Fruit fly (Drosophila melanogaster) whole organism, embryonic: Measurements from ENCODE around the gene CG13258.
A peak's percentile ranks its signal among the peaks of the same experiment; 100 is the strongest.

Experiments used
- Awh ChIP-seq: fragments of 200-800 bp; sonication (Bioruptor generic); IDR thresholded peaks from 2 replicates; pipeline ENCODE4, ENCODE4 v1.3.6; 2022; ENCODE audit warnings: missing biosample characterization, missing genetic modification characterization
- CG1024 ChIP-seq: fragments of 200-800 bp; sonication (Bioruptor generic); IDR thresholded peaks from 2 replicates; pipeline ENCODE4 v1.3.6; 2022; ENCODE audit warnings: missing biosample characterization, missing genetic modification characterization
- CG10431 ChIP-seq: fragments of 200-800 bp; sonication (Bioruptor generic); optimal IDR thresholded peaks from 3 replicates; lab custom pipeline; 2018; ENCODE audit warnings: missing biosample characterization, mild to moderate bottlenecking, missing genetic modification characterization
- CG16815 ChIP-seq: fragments of 200-800 bp; sonication (Bioruptor generic); optimal IDR thresholded peaks from 3 replicates; lab custom pipeline; 2017; ENCODE audit warnings: missing biosample characterization, mild to moderate bottlenecking, missing genetic modification characterization
- CG2116 ChIP-seq: fragments of 200-800 bp; sonication (Bioruptor generic); optimal IDR thresholded peaks from 3 replicates; lab custom pipeline; 2018; ENCODE audit warnings: missing biosample characterization, mild to moderate bottlenecking, missing genetic modification characterization
- CG2129 ChIP-seq: fragments of 200-800 bp; sonication (Bioruptor generic); IDR thresholded peaks from 2 replicates; pipeline ENCODE4 v1.3.6; 2022; ENCODE audit warnings: missing biosample characterization, missing genetic modification characterization; ENCODE audit not compliant: partially characterized antibody
- CG2875 ChIP-seq: fragments of 200-800 bp; sonication (Bioruptor generic); optimal IDR thresholded peaks from 2 replicates; lab custom pipeline; 2017; ENCODE audit warnings: missing biosample characterization, mild to moderate bottlenecking, missing genetic modification characterization, missing genetic modification reagents
- CG4360 ChIP-seq: fragments of 200-800 bp; sonication (Bioruptor generic); IDR thresholded peaks from 2 replicates; pipeline ENCODE4 v1.3.6; 2022; ENCODE audit warnings: missing biosample characterization, missing genetic modification characterization
- CG7963 ChIP-seq: fragments of 200-800 bp; sonication (Bioruptor generic); IDR thresholded peaks from 3 replicates; pipeline ENCODE4 v1.3.6; 2022; ENCODE audit warnings: missing biosample characterization, missing genetic modification characterization; ENCODE audit not compliant: partially characterized antibody
- CG7987 ChIP-seq: fragments of 200-800 bp; sonication (Bioruptor generic); optimal IDR thresholded peaks from 2 replicates; lab custom pipeline; 2018; ENCODE audit warnings: missing biosample characterization, mild to moderate bottlenecking, missing genetic modification characterization, moderate library complexity
- CG8765 ChIP-seq: fragments of 200-800 bp; sonication (Bioruptor generic); IDR thresholded peaks from 2 replicates; pipeline ENCODE4 v1.3.6; 2022; ENCODE audit warnings: missing biosample characterization, missing genetic modification characterization
- CG8944 ChIP-seq: fragments of 200-800 bp; sonication (Bioruptor generic); optimal IDR thresholded peaks from 3 replicates; lab custom pipeline; 2016; ENCODE audit warnings: missing biosample characterization, missing genetic modification characterization
- CHES-1-like ChIP-seq: fragments of 200-800 bp; sonication (Bioruptor generic); optimal IDR thresholded peaks from 2 replicates; lab custom pipeline; 2016; ENCODE audit warnings: missing biosample characterization, missing genetic modification characterization
- Camta ChIP-seq: fragments of 200-800 bp; sonication (Bioruptor generic); optimal IDR thresholded peaks from 2 replicates; lab custom pipeline; 2016; ENCODE audit warnings: missing biosample characterization, missing genetic modification characterization
- D19A ChIP-seq: fragments of 200-800 bp; optimal IDR thresholded peaks from 3 replicates; lab custom pipeline; 2019; ENCODE audit warnings: missing biosample characterization, mild to moderate bottlenecking, missing genetic modification characterization, moderate library complexity
- Dll ChIP-seq: fragments of 200-800 bp; sonication (Bioruptor generic); IDR thresholded peaks from 4 replicates; pipeline ENCODE4 v1.3.6; 2022; ENCODE audit warnings: missing biosample characterization, missing genetic modification characterization; ENCODE audit not compliant: partially characterized antibody
- Eip74EF ChIP-seq, 2 experiments: fragments of 200-800 bp in 1 of 2; fragments of >200 bp in 1 of 2; sonication (Bioruptor generic) in 1 of 2; optimal IDR thresholded peaks; 2 replicates each; lab custom pipeline; 2017 to 2019; ENCODE audit warnings: missing biosample characterization in 2 of 2, missing genetic modification characterization in 2 of 2, mild to moderate bottlenecking in 1 of 2, moderate library complexity in 1 of 2
- Gsc ChIP-seq: fragments of 200-800 bp; sonication (Bioruptor generic); IDR thresholded peaks from 2 replicates; pipeline ENCODE4 v1.3.6; 2022; ENCODE audit warnings: missing biosample characterization, missing genetic modification characterization
- Lim3 ChIP-seq: fragments of 200-800 bp; sonication (Bioruptor generic); IDR thresholded peaks from 2 replicates; pipeline ENCODE4 v1.3.6; 2022; ENCODE audit warnings: missing biosample characterization, missing genetic modification characterization
- MBD-R2 ChIP-seq: fragments of 200-800 bp; sonication (Bioruptor generic); IDR thresholded peaks from 2 replicates; pipeline ENCODE4 v1.3.6; 2022; ENCODE audit warnings: missing biosample characterization, missing genetic modification characterization
- Opbp ChIP-seq: fragments of 200-800 bp; sonication (Bioruptor generic); IDR thresholded peaks from 3 replicates; pipeline ENCODE4 v1.3.6; 2022; ENCODE audit warnings: missing biosample characterization, missing genetic modification characterization; ENCODE audit not compliant: partially characterized antibody
- Optix ChIP-seq: fragments of 200-800 bp; sonication (Bioruptor generic); IDR thresholded peaks from 3 replicates; pipeline ENCODE4 v1.3.6; 2022; ENCODE audit warnings: missing biosample characterization, missing genetic modification characterization
- Pdp1 ChIP-seq, 2 experiments: fragments of 200-800 bp; sonication (Bioruptor generic); optimal IDR thresholded peaks; 3 replicates each; lab custom pipeline; 2016; ENCODE audit warnings: missing biosample characterization in 2 of 2, missing genetic modification characterization in 2 of 2, mild to moderate bottlenecking in 1 of 2, moderate library complexity in 1 of 2
- Sry-β ChIP-seq: fragments of 200-800 bp; sonication (Bioruptor generic); optimal IDR thresholded peaks from 2 replicates; lab custom pipeline; 2018; ENCODE audit warnings: missing biosample characterization, mild to moderate bottlenecking, missing genetic modification characterization, moderate library complexity
- Xbp1 ChIP-seq: fragments of 200-800 bp; sonication (Bioruptor generic); optimal IDR thresholded peaks from 3 replicates; lab custom pipeline; 2016; ENCODE audit warnings: missing biosample characterization, mild to moderate bottlenecking, missing genetic modification characterization
- bigmax ChIP-seq: fragments of 200-800 bp; sonication (Bioruptor generic); optimal IDR thresholded peaks from 2 replicates; lab custom pipeline; 2018; ENCODE audit warnings: missing biosample characterization, mild to moderate bottlenecking, missing genetic modification characterization
- cas ChIP-seq: fragments of 200-800 bp; sonication (Bioruptor generic); IDR thresholded peaks from 2 replicates; pipeline ENCODE4 v1.3.6; 2022; ENCODE audit warnings: missing biosample characterization, missing genetic modification characterization
- chinmo ChIP-seq: fragments of 200-800 bp; sonication (Bioruptor generic); IDR thresholded peaks from 4 replicates; pipeline ENCODE4 v1.3.6; 2022; ENCODE audit warnings: missing biosample characterization, missing genetic modification characterization; ENCODE audit not compliant: partially characterized antibody
- chn ChIP-seq: fragments of 200-800 bp; sonication (Bioruptor generic); optimal IDR thresholded peaks from 2 replicates; lab custom pipeline; 2016; ENCODE audit warnings: missing biosample characterization, missing genetic modification characterization
- crol ChIP-seq: fragments of 200-800 bp; sonication (Bioruptor generic); IDR thresholded peaks from 2 replicates; pipeline ENCODE4 v1.3.6; 2022; ENCODE audit warnings: missing biosample characterization, missing genetic modification characterization
- dimm ChIP-seq: fragments of 200-800 bp; sonication (Bioruptor generic); IDR thresholded peaks from 2 replicates; pipeline ENCODE4 v1.3.6; 2022; ENCODE audit warnings: missing biosample characterization, missing genetic modification characterization
- disco-r ChIP-seq: fragments of 200-800 bp; sonication (Bioruptor generic); optimal IDR thresholded peaks from 2 replicates; lab custom pipeline; 2016; ENCODE audit warnings: missing biosample characterization, missing genetic modification characterization
- ewg ChIP-seq: fragments of 200-800 bp; sonication (Bioruptor generic); optimal IDR thresholded peaks from 3 replicates; lab custom pipeline; 2017; ENCODE audit warnings: mild to moderate bottlenecking, missing biosample characterization, missing genetic modification reagents, missing genetic modification characterization
- gsb-n ChIP-seq: fragments of 200-800 bp; sonication (Bioruptor generic); optimal IDR thresholded peaks from 3 replicates; lab custom pipeline; 2018; ENCODE audit warnings: missing biosample characterization, mild to moderate bottlenecking, missing genetic modification characterization
- hb ChIP-seq: fragments of 200-800 bp; sonication (Bioruptor generic); IDR thresholded peaks from 3 replicates; pipeline ENCODE4 v1.3.6; 2022; ENCODE audit warnings: missing biosample characterization, missing genetic modification characterization; ENCODE audit not compliant: partially characterized antibody
- hbn ChIP-seq: fragments of 200-800 bp; sonication (Bioruptor generic); IDR thresholded peaks from 2 replicates; pipeline ENCODE4 v1.3.6; 2022; ENCODE audit warnings: missing biosample characterization, missing genetic modification characterization; ENCODE audit not compliant: partially characterized antibody
- her ChIP-seq: fragments of 200-800 bp; sonication (Bioruptor generic); optimal IDR thresholded peaks from 2 replicates; lab custom pipeline; 2016; ENCODE audit warnings: missing biosample characterization, missing genetic modification characterization
- inv ChIP-seq: fragments of 200-800 bp; sonication (Bioruptor generic); IDR thresholded peaks from 2 replicates; pipeline ENCODE4 v1.3.6; 2022; ENCODE audit warnings: missing biosample characterization, missing genetic modification characterization; ENCODE audit not compliant: partially characterized antibody
- nmo ChIP-seq: fragments of 200-800 bp; sonication (Bioruptor generic); optimal IDR thresholded peaks from 2 replicates; lab custom pipeline; 2018; ENCODE audit warnings: missing biosample characterization, mild to moderate bottlenecking, missing genetic modification characterization, moderate library complexity
- onecut ChIP-seq: fragments of 200-800 bp; sonication (Bioruptor generic); IDR thresholded peaks from 2 replicates; pipeline ENCODE4 v1.3.6; 2022; ENCODE audit warnings: missing biosample characterization, missing genetic modification characterization
- pnt ChIP-seq: fragments of 200-800 bp; sonication (Bioruptor generic); optimal IDR thresholded peaks from 3 replicates; lab custom pipeline; 2016; ENCODE audit warnings: missing biosample characterization, missing genetic modification characterization
- prd ChIP-seq, 3 experiments: fragments of >200 bp in 2 of 3; fragments of 200-800 bp in 1 of 3; sonication (Bioruptor generic) in 1 of 3; optimal IDR thresholded peaks in 2 of 3; IDR thresholded peaks in 1 of 3; 2 replicates in 2 of 3; 3 replicates in 1 of 3; pipeline versions ENCODE4 v1.3.6 to Lab custom; 2017 to 2022; ENCODE audit warnings: missing biosample characterization in 1 of 3, missing genetic modification characterization in 1 of 3
- pum ChIP-seq: fragments of 200-800 bp; sonication (Bioruptor generic); optimal IDR thresholded peaks from 2 replicates; lab custom pipeline; 2016; ENCODE audit warnings: missing biosample characterization, missing genetic modification characterization
- pzg ChIP-seq: fragments of 200-800 bp; sonication (Bioruptor generic); optimal IDR thresholded peaks from 3 replicates; lab custom pipeline; 2018; ENCODE audit warnings: missing biosample characterization, mild to moderate bottlenecking, missing genetic modification characterization, moderate library complexity
- repo ChIP-seq: fragments of 200-800 bp; sonication (Bioruptor generic); optimal IDR thresholded peaks from 2 replicates; lab custom pipeline; 2016; ENCODE audit warnings: missing biosample characterization, missing genetic modification characterization
- sug ChIP-seq: fragments of 200-800 bp; optimal IDR thresholded peaks from 2 replicates; lab custom pipeline; 2019; ENCODE audit warnings: missing biosample characterization, mild to moderate bottlenecking, missing genetic modification characterization, moderate library complexity
- tin ChIP-seq: fragments of 200-800 bp; sonication (Bioruptor generic); optimal IDR thresholded peaks from 3 replicates; lab custom pipeline; 2016; ENCODE audit warnings: missing biosample characterization, missing genetic modification characterization
- tna ChIP-seq: fragments of 200-800 bp; sonication (Bioruptor generic); IDR thresholded peaks from 2 replicates; pipeline ENCODE4 v1.3.6; 2022; ENCODE audit warnings: missing biosample characterization, missing genetic modification characterization; ENCODE audit not compliant: partially characterized antibody
- zfh2 ChIP-seq: fragments of 200-800 bp; sonication (Bioruptor generic); optimal IDR thresholded peaks from 2 replicates; lab custom pipeline; 2016; ENCODE audit warnings: missing biosample characterization, missing genetic modification characterization

Gene CG13258

dm6 chr2L:16307026-16307703 lies 14.3 kb upstream of the CG13258 start, which contains the start of the genes CG5861 and Syx5 (continued):
- TF ChIP-seq Opbp (GFP tag; lab: Robert Waterston, UW) (peak; percentile 76; the same call in 2 of the 3 replicates), pum (GFP tag; lab: Kevin White, UChicago) (no peak), hb (GFP tag; lab: Robert Waterston, UW) (peak; percentile 70; the same call in 1 of the 3 replicates), CG10431 (GFP tag; lab: Kevin White, UChicago) (no peak), repo (no peak), dimm (GFP tag; lab: Robert Waterston, UW) (no peak), Camta (GFP tag; lab: Kevin White, UChicago) (no peak), bigmax (no peak), disco-r (no peak), her (GFP tag; lab: Kevin White, UChicago) (no peak), Gsc (no peak), hbn (GFP tag; lab: Robert Waterston, UW) (peak; percentile 91), Sry-β (GFP tag; lab: Kevin White, UChicago) (peak; percentile 85), CG7963 (GFP tag; lab: Robert Waterston, UW) (peak; percentile 66), tna (GFP tag; lab: Robert Waterston, UW) (peak; percentile 79), crol (GFP tag; lab: Robert Waterston, UW) (no peak), CG1024 (GFP tag; lab: Robert Waterston, UW) (no peak), CG8944 (GFP tag; lab: Kevin White, UChicago) (no peak), nmo (peak; percentile 72), Awh (GFP tag; lab: Robert Waterston, UW) (no peak), CG4360 (GFP tag; lab: Robert Waterston, UW) (no peak), CG8765 (GFP tag; lab: Robert Waterston, UW) (no peak), inv (peak; percentile 84), pnt (no peak), Eip74EF (GFP tag; optimal IDR thresholded peaks at IDR 0.05; lab: Kevin White, UChicago) (peak in 1 of 2 experiments; percentile 0), chinmo (peak; percentile 78; the same call in 3 of the 4 replicates), CG2116 (GFP tag; lab: Kevin White, UChicago) (peak; percentile 99), chn (GFP tag; lab: Kevin White, UChicago) (no peak), CG7987 (peak; percentile 17), CG2875 (GFP tag; lab: Kevin White, UChicago) (no peak), CG2129 (GFP tag; lab: Robert Waterston, UW) (peak; percentile 92), MBD-R2 (GFP tag; lab: Robert Waterston, UW) (peak; percentile 87), ewg (GFP tag; lab: Kevin White, UChicago) (no peak), Xbp1 (GFP tag; lab: Kevin White, UChicago) (peak; percentile 87), CG16815 (GFP tag; lab: Kevin White, UChicago) (no peak), Lim3 (GFP tag; lab: Robert Waterston, UW) (no peak)

dm6 chr2L:16302773-16303279 lies 10.0 kb upstream of the CG13258 start, which contains the start of gene GMF:
TSS of gene GMF (minus strand) at chr2L:16302954.
- peak; percentile 60 for TF ChIP-seq pzg
- TF ChIP-seq Dll (GFP tag; lab: Robert Waterston, UW): peak; percentile 66
- no peak for TF ChIP-seq D19A (tag; lab: Kevin White, UChicago)
- TF ChIP-seq zfh2 (GFP tag; lab: Kevin White, UChicago): peak; percentile 23
- TF ChIP-seq tin (GFP tag; lab: Kevin White, UChicago): peak; percentile 37
- peak; percentile 43 for TF ChIP-seq sug (tag; lab: Kevin White, UChicago)
- TF ChIP-seq prd (optimal IDR thresholded peaks at IDR 0.05; lab: Kevin White, UChicago): no peak
- TF ChIP-seq prd (GFP tag; IDR thresholded peaks at IDR 0.05; lab: Robert Waterston, UW): no peak
- peak; percentile 35 for TF ChIP-seq CHES-1-like (GFP tag; lab: Kevin White, UChicago)
- no peak for TF ChIP-seq onecut
- TF ChIP-seq Optix: no peak
- peak; percentile 48 for TF ChIP-seq gsb-n (tag; lab: Kevin White, UChicago)
- TF ChIP-seq Pdp1 (GFP tag; optimal IDR thresholded peaks at IDR 0.05; lab: Kevin White, UChicago): peak; percentile 5 to 29
- no peak for TF ChIP-seq cas (GFP tag; lab: Robert Waterston, UW)
